Fruit fly (Drosophila melanogaster): Measurements from ENCODE around the gene CG34313.

Gene CG34313

dm6 chr2L:16879288-16879687 is at the start of gene CG34313, which contains the start of the genes CG32832 and CG31743:
Gene CG34313, plus strand, starts transcription at chr2L:16879517.
Gene CG32832, minus strand, starts transcription at chr2L:16879290.
Gene CG31743, plus strand, starts transcription at chr2L:16879517.
- TF ChIP-seq CrebA (GFP tag; optimal IDR thresholded peaks at IDR 0.05; ENCODE audit: borderline replicate concordance) (no peak), fru (GFP tag; optimal IDR thresholded peaks at IDR 0.05) (no peak), OdsH (GFP tag; optimal IDR thresholded peaks at IDR 0.05) (no peak), sv (GFP tag; optimal IDR thresholded peaks at IDR 0.05) (no peak), h (GFP tag; optimal IDR thresholded peaks at IDR 0.05) (no peak), foxo (GFP tag; optimal IDR thresholded peaks at IDR 0.05) (no peak), HLH106 (tag; optimal IDR thresholded peaks at IDR 0.05) (no peak), dsf (GFP tag; optimal IDR thresholded peaks at IDR 0.05; ENCODE audit: borderline replicate concordance) (no peak), Hr78 (GFP tag; optimal IDR thresholded peaks at IDR 0.05) (no peak), CG9705 (GFP tag; optimal IDR thresholded peaks at IDR 0.05) (no peak), Rel (GFP tag; optimal IDR thresholded peaks at IDR 0.05) (no peak), Rel (tag; optimal IDR thresholded peaks at IDR 0.05) (no peak), lola (GFP tag; optimal IDR thresholded peaks at IDR 0.05) (no peak), Abd-B (GFP tag; optimal IDR thresholded peaks at IDR 0.05) (no peak), pan (optimal IDR thresholded peaks at IDR 0.05) (no peak), Hr83 (GFP tag; optimal IDR thresholded peaks at IDR 0.05; ENCODE audit: poor library complexity, severe bottlenecking) (no peak), Vsx2 (GFP tag; optimal IDR thresholded peaks at IDR 0.05; ENCODE audit: partially characterized antibody) (no peak), Mio (GFP tag; optimal IDR thresholded peaks at IDR 0.05) (no peak), dmrt93B (GFP tag; optimal IDR thresholded peaks at IDR 0.05) (no peak), woc (GFP tag; optimal IDR thresholded peaks at IDR 0.05) (no peak)

- no peak for TF ChIP-seq Rel (GFP tag; optimal IDR thresholded peaks at IDR 0.05)
- TF ChIP-seq Rel (tag; optimal IDR thresholded peaks at IDR 0.05), result no peak
- no peak for TF ChIP-seq br (GFP tag; optimal IDR thresholded peaks at IDR 0.05)
- no peak for TF ChIP-seq woc (GFP tag; optimal IDR thresholded peaks at IDR 0.05)
- TF ChIP-seq ey (GFP tag; optimal IDR thresholded peaks at IDR 0.05), result no peak
- TF ChIP-seq sage (GFP tag; optimal IDR thresholded peaks at IDR 0.05), result no peak
- TF ChIP-seq CrebA (GFP tag; optimal IDR thresholded peaks at IDR 0.05; ENCODE audit: borderline replicate concordance), result no peak
- TF ChIP-seq Myc (optimal IDR thresholded peaks at IDR 0.05), result no peak
- TF ChIP-seq Jra (GFP tag; optimal IDR thresholded peaks at IDR 0.05), result no peak
Observed at dm6 chr2L:16834402-16834801, 44.9 kb upstream of the CG34313 start, which contains the start of gene CG13282. Gene CG13282, minus strand, starts transcription at chr2L:16834502.

- TF ChIP-seq foxo (GFP tag; optimal IDR thresholded peaks at IDR 0.05) (no peak), ey (GFP tag; optimal IDR thresholded peaks at IDR 0.05) (no peak), pan (optimal IDR thresholded peaks at IDR 0.05) (no peak), Hr78 (GFP tag; optimal IDR thresholded peaks at IDR 0.05) (no peak), N (GFP tag; optimal IDR thresholded peaks at IDR 0.05) (no peak), Hnf4 (GFP tag; optimal IDR thresholded peaks at IDR 0.05) (no peak), jim (GFP tag; optimal IDR thresholded peaks at IDR 0.05) (no peak), CG9705 (GFP tag; optimal IDR thresholded peaks at IDR 0.05) (no peak), Rel (GFP tag; optimal IDR thresholded peaks at IDR 0.05) (no peak), Rel (tag; optimal IDR thresholded peaks at IDR 0.05) (no peak), sv (GFP tag; optimal IDR thresholded peaks at IDR 0.05) (no peak), h (GFP tag; optimal IDR thresholded peaks at IDR 0.05) (no peak), tai (GFP tag; optimal IDR thresholded peaks at IDR 0.05) (no peak), Hr83 (GFP tag; optimal IDR thresholded peaks at IDR 0.05; ENCODE audit: poor library complexity, severe bottlenecking) (no peak), Jra (GFP tag; optimal IDR thresholded peaks at IDR 0.05) (no peak), dl (GFP tag; optimal IDR thresholded peaks at IDR 0.05; ENCODE audit: insufficient read depth in 1 of 2, partially characterized antibody in 2 of 2) (no peak), Abd-B (GFP tag; optimal IDR thresholded peaks at IDR 0.05) (no peak), Mio (GFP tag; optimal IDR thresholded peaks at IDR 0.05) (no peak)
Observed at dm6 chr2L:16837158-16837557, 42.2 kb upstream of the CG34313 start, which contains the start of gene Nepl9. Gene Nepl9, minus strand, starts transcription at chr2L:16837258.

- TF ChIP-seq psq (GFP tag; optimal IDR thresholded peaks at IDR 0.05), result no peak
- TF ChIP-seq Abd-B (GFP tag; optimal IDR thresholded peaks at IDR 0.05), result no peak
- TF ChIP-seq usp (GFP tag; optimal IDR thresholded peaks at IDR 0.05), result no peak
- TF ChIP-seq brk (GFP tag; optimal IDR thresholded peaks at IDR 0.05), result no peak
- TF ChIP-seq ey (GFP tag; optimal IDR thresholded peaks at IDR 0.05), result no peak
Observed at dm6 chr2L:16837672-16838071, 41.6 kb upstream of the CG34313 start, which contains the start of the genes SclA and SclB. Gene SclA, plus strand, starts transcription at chr2L:16837972. Gene SclB, plus strand, starts transcription at chr2L:16837972.

All from whole organism, wandering third instar larva.